Fruit fly (Drosophila melanogaster) whole organism, prepupa: Measurements from ENCODE around the gene CG15247.

ENCODE experiments used
- CG10631 ChIP-seq: fragments of 200-800 bp; sonication (Bioruptor generic); optimal IDR thresholded peaks from 2 replicates; lab custom pipeline; 2016; ENCODE audit warnings: missing biosample characterization, missing genetic modification characterization
- CG10669 ChIP-seq: fragments of 200-800 bp; sonication (Bioruptor generic); optimal IDR thresholded peaks from 3 replicates; lab custom pipeline; 2018; ENCODE audit warnings: missing biosample characterization, mild to moderate bottlenecking, missing genetic modification characterization, moderate library complexity
- CG11294 ChIP-seq: fragments of 200-800 bp; sonication (Bioruptor generic); IDR thresholded peaks from 2 replicates; pipeline ENCODE4 v1.3.6; 2022; ENCODE audit warnings: missing biosample characterization, missing genetic modification characterization
- CG11762 ChIP-seq: fragments of 200-800 bp; sonication (Bioruptor generic); optimal IDR thresholded peaks from 3 replicates; lab custom pipeline; 2016; ENCODE audit warnings: missing biosample characterization, missing genetic modification characterization; ENCODE audit not compliant: insufficient read depth
- CG11902 ChIP-seq: fragments of 200-800 bp; sonication (Bioruptor generic); optimal IDR thresholded peaks from 3 replicates; lab custom pipeline; 2016; ENCODE audit warnings: missing biosample characterization, missing genetic modification characterization
- CG15336 ChIP-seq: fragments of 200-800 bp; sonication (Bioruptor generic); IDR thresholded peaks from 2 replicates; pipeline ENCODE4 v1.3.6; 2022; ENCODE audit warnings: missing biosample characterization, missing genetic modification characterization
- CG1621 ChIP-seq: fragments of 200-800 bp; sonication (Bioruptor generic); optimal IDR thresholded peaks from 3 replicates; lab custom pipeline; 2018; ENCODE audit warnings: missing biosample characterization, mild to moderate bottlenecking, missing genetic modification characterization
- CG16779 ChIP-seq: fragments of 200-800 bp; sonication (Bioruptor generic); optimal IDR thresholded peaks from 3 replicates; lab custom pipeline; 2017; ENCODE audit warnings: missing biosample characterization, mild to moderate bottlenecking, missing genetic modification characterization
- CG3032 ChIP-seq: fragments of 200-800 bp; optimal IDR thresholded peaks from 2 replicates; lab custom pipeline; 2019; ENCODE audit warnings: missing biosample characterization, mild to moderate bottlenecking, missing genetic modification characterization, moderate library complexity
- CG31627 ChIP-seq: fragments of 200-800 bp; sonication (Bioruptor generic); optimal IDR thresholded peaks from 3 replicates; lab custom pipeline; 2016; ENCODE audit warnings: missing biosample characterization, missing genetic modification characterization
- CG34406 ChIP-seq: fragments of 200-800 bp; sonication (Bioruptor generic); optimal IDR thresholded peaks from 3 replicates; lab custom pipeline; 2016; ENCODE audit warnings: missing biosample characterization, missing genetic modification characterization
- CG4318 ChIP-seq: fragments of 200-800 bp; sonication (Bioruptor generic); optimal IDR thresholded peaks from 3 replicates; lab custom pipeline; 2017; ENCODE audit warnings: missing biosample characterization, mild to moderate bottlenecking, missing genetic modification characterization
- CG6276 ChIP-seq: fragments of 200-800 bp; sonication (Bioruptor generic); optimal IDR thresholded peaks from 2 replicates; lab custom pipeline; 2017; ENCODE audit warnings: missing biosample characterization, mild to moderate bottlenecking, missing genetic modification characterization
- CG6792 ChIP-seq: fragments of 200-800 bp; sonication (Bioruptor generic); optimal IDR thresholded peaks from 3 replicates; lab custom pipeline; 2016; ENCODE audit warnings: missing biosample characterization, missing genetic modification characterization
- CG6808 ChIP-seq: fragments of 200-800 bp; sonication (Bioruptor generic); optimal IDR thresholded peaks from 3 replicates; lab custom pipeline; 2017; ENCODE audit warnings: missing biosample characterization, missing genetic modification characterization, mild to moderate bottlenecking, moderate library complexity, missing genetic modification reagents
- CG7368 ChIP-seq: fragments of 200-800 bp; sonication (Bioruptor generic); optimal IDR thresholded peaks from 3 replicates; lab custom pipeline; 2016; ENCODE audit warnings: missing biosample characterization, missing genetic modification characterization
- CG8119 ChIP-seq: fragments of 200-800 bp; sonication (Bioruptor generic); IDR thresholded peaks from 3 replicates; pipeline ENCODE4 v1.3.6; 2022; ENCODE audit warnings: missing biosample characterization, missing genetic modification characterization
- CG8319 ChIP-seq: fragments of 200-800 bp; sonication (Bioruptor generic); optimal IDR thresholded peaks from 3 replicates; lab custom pipeline; 2016; ENCODE audit warnings: missing biosample characterization, missing genetic modification characterization
- CG9139 ChIP-seq: fragments of 200-800 bp; sonication (Bioruptor generic); optimal IDR thresholded peaks from 3 replicates; lab custom pipeline; 2017; ENCODE audit warnings: missing biosample characterization, mild to moderate bottlenecking, missing genetic modification characterization
- Eip75B ChIP-seq: fragments of 200-800 bp; sonication (Bioruptor generic); optimal IDR thresholded peaks from 3 replicates; lab custom pipeline; 2016; ENCODE audit warnings: missing biosample characterization, missing genetic modification characterization
- Eip93F ChIP-seq: fragments of 200-800 bp; sonication (Bioruptor generic); optimal IDR thresholded peaks from 2 replicates; lab custom pipeline; 2016; ENCODE audit warnings: missing biosample characterization, mild to moderate bottlenecking, missing genetic modification characterization
- Ets21C ChIP-seq: fragments of 200-800 bp; sonication (Bioruptor generic); optimal IDR thresholded peaks from 3 replicates; lab custom pipeline; 2016; ENCODE audit warnings: missing biosample characterization, missing genetic modification characterization
- Ets96B ChIP-seq: fragments of 200-800 bp; optimal IDR thresholded peaks from 2 replicates; lab custom pipeline; 2019; ENCODE audit warnings: missing biosample characterization, mild to moderate bottlenecking, missing genetic modification characterization, moderate library complexity
- Gug ChIP-seq: fragments of 200-800 bp; sonication (Bioruptor generic); IDR thresholded peaks from 2 replicates; pipeline ENCODE4 v1.3.6; 2022; ENCODE audit warnings: missing biosample characterization, missing genetic modification characterization
- Hr39 ChIP-seq: fragments of 200-800 bp; sonication (Bioruptor generic); optimal IDR thresholded peaks from 2 replicates; lab custom pipeline; 2016; ENCODE audit warnings: missing biosample characterization, missing genetic modification characterization
- Hr4 ChIP-seq: fragments of 200-800 bp; sonication (Bioruptor generic); optimal IDR thresholded peaks from 3 replicates; lab custom pipeline; 2016; ENCODE audit warnings: missing biosample characterization, missing genetic modification characterization
- OdsH ChIP-seq: fragments of 200-800 bp; sonication (Bioruptor generic); optimal IDR thresholded peaks from 3 replicates; lab custom pipeline; 2016; ENCODE audit warnings: missing biosample characterization, missing genetic modification characterization
- Sox102F ChIP-seq: fragments of 200-800 bp; sonication (Bioruptor generic); optimal IDR thresholded peaks from 2 replicates; lab custom pipeline; 2016; ENCODE audit warnings: missing biosample characterization, mild to moderate bottlenecking, missing genetic modification characterization
- Sox14 ChIP-seq: fragments of 200-800 bp; sonication (Bioruptor generic); optimal IDR thresholded peaks from 3 replicates; lab custom pipeline; 2016; ENCODE audit warnings: missing biosample characterization, missing genetic modification characterization
- achi ChIP-seq: fragments of 200-800 bp; sonication (Bioruptor generic); optimal IDR thresholded peaks from 3 replicates; lab custom pipeline; 2016; ENCODE audit warnings: missing biosample characterization, missing genetic modification characterization
- eg ChIP-seq: fragments of 200-800 bp; sonication (Bioruptor generic); IDR thresholded peaks from 3 replicates; pipeline ENCODE4 v1.3.6; 2022; ENCODE audit warnings: missing biosample characterization, missing genetic modification characterization
- esn ChIP-seq: fragments of 200-800 bp; sonication (Bioruptor generic); optimal IDR thresholded peaks from 2 replicates; lab custom pipeline; 2016; ENCODE audit warnings: missing biosample characterization, mild to moderate bottlenecking, missing genetic modification characterization, moderate library complexity
- fd85E ChIP-seq: fragments of 200-800 bp; sonication (Bioruptor generic); optimal IDR thresholded peaks from 3 replicates; lab custom pipeline; 2016; ENCODE audit warnings: missing biosample characterization, missing genetic modification characterization
- fkh ChIP-seq: fragments of 200-800 bp; sonication (Bioruptor generic); optimal IDR thresholded peaks from 3 replicates; lab custom pipeline; 2017; ENCODE audit warnings: missing biosample characterization, mild to moderate bottlenecking, missing genetic modification characterization, moderate library complexity
- lz ChIP-seq: fragments of 200-800 bp; sonication (Bioruptor generic); optimal IDR thresholded peaks from 3 replicates; lab custom pipeline; 2016; ENCODE audit warnings: missing biosample characterization, missing genetic modification characterization
- net ChIP-seq: fragments of 200-800 bp; sonication (Bioruptor generic); optimal IDR thresholded peaks from 3 replicates; lab custom pipeline; 2016; ENCODE audit warnings: missing biosample characterization, missing genetic modification characterization
- pdm3 ChIP-seq: fragments of 200-800 bp; sonication (Bioruptor generic); optimal IDR thresholded peaks from 3 replicates; lab custom pipeline; 2016; ENCODE audit warnings: missing biosample characterization, missing genetic modification characterization
- salr ChIP-seq, 2 experiments: fragments of 200-800 bp; sonication (Bioruptor generic); optimal IDR thresholded peaks; 3 replicates each; lab custom pipeline; 2016 to 2018; ENCODE audit warnings: missing biosample characterization in 2 of 2, missing genetic modification characterization in 2 of 2, mild to moderate bottlenecking in 1 of 2
- ss ChIP-seq, 2 experiments: fragments of 200-800 bp; sonication (Bioruptor generic); optimal IDR thresholded peaks; 2 replicates in 1 of 2; 3 replicates in 1 of 2; lab custom pipeline; 2017 to 2018; ENCODE audit warnings: mild to moderate bottlenecking in 2 of 2, missing biosample characterization in 2 of 2, missing genetic modification characterization in 2 of 2, moderate library complexity in 1 of 2
- svp ChIP-seq: fragments of 200-800 bp; sonication (Bioruptor generic); peaks from one replicate; lab custom pipeline; 2016; ENCODE audit warnings: missing biosample characterization, missing genetic modification characterization
- vri ChIP-seq: fragments of 200-800 bp; sonication (Bioruptor generic); optimal IDR thresholded peaks from 3 replicates; lab custom pipeline; 2016; ENCODE audit warnings: missing biosample characterization, mild to moderate bottlenecking, missing genetic modification characterization

Gene CG15247

dm6 chrX:9899535-9900179 is 23.2 kb upstream of the CG15247 start, which contains the start of gene CG15249 (continued):
- TF ChIP-seq CG4318 (GFP tag; lab: Kevin White, UChicago): peak; percentile 61
- peak; percentile 56 for TF ChIP-seq CG3032
- TF ChIP-seq CG31627: no peak
- TF ChIP-seq Ets96B (tag; lab: Kevin White, UChicago): peak; percentile 54
- TF ChIP-seq pdm3: no peak
- peak in 1 of 2 experiments; percentile 50 for TF ChIP-seq salr (GFP tag; optimal IDR thresholded peaks at IDR 0.05; lab: Kevin White, UChicago)
- TF ChIP-seq ss (GFP tag; optimal IDR thresholded peaks at IDR 0.05; lab: Kevin White, UChicago): peak; percentile 44 to 48
- peak; percentile 53 for TF ChIP-seq achi (GFP tag; lab: Kevin White, UChicago)
- peak; percentile 65 for TF ChIP-seq CG34406 (GFP tag; lab: Kevin White, UChicago)
- TF ChIP-seq Hr39 (GFP tag; lab: Kevin White, UChicago): no peak
- no peak for TF ChIP-seq CG11762 (GFP tag; lab: Kevin White, UChicago)
- TF ChIP-seq esn (GFP tag; lab: Kevin White, UChicago): no peak
- no peak for TF ChIP-seq Eip75B (GFP tag; lab: Kevin White, UChicago)
- no peak for TF ChIP-seq fd85E
- no peak for TF ChIP-seq CG7368 (GFP tag; lab: Kevin White, UChicago)
- no peak for TF ChIP-seq vri (GFP tag; lab: Kevin White, UChicago)
- peak; percentile 36 for TF ChIP-seq OdsH (GFP tag; lab: Kevin White, UChicago)
- TF ChIP-seq CG11902 (GFP tag; lab: Kevin White, UChicago): no peak
- TF ChIP-seq Hr4: peak; percentile 50
- peak; percentile 26 for TF ChIP-seq CG9139 (GFP tag; lab: Kevin White, UChicago)
- no peak for TF ChIP-seq Ets21C
- peak; percentile 50 for TF ChIP-seq CG6808 (GFP tag; lab: Kevin White, UChicago)
- peak; percentile 19 for TF ChIP-seq net (GFP tag; lab: Kevin White, UChicago)
- no peak for TF ChIP-seq CG8319 (GFP tag; lab: Kevin White, UChicago)
- no peak for TF ChIP-seq Sox102F (GFP tag; lab: Kevin White, UChicago)
- no peak for TF ChIP-seq lz
- no peak; the same call in none of the 2 replicates for TF ChIP-seq CG15336
- peak; percentile 82 for TF ChIP-seq CG6276 (GFP tag; lab: Kevin White, UChicago)
- peak; percentile 48 for TF ChIP-seq CG16779 (tag; lab: Kevin White, UChicago)
- TF ChIP-seq Sox14 (GFP tag; lab: Kevin White, UChicago): no peak
- TF ChIP-seq CG6792: peak; percentile 5
- TF ChIP-seq CG8119 (GFP tag; lab: Robert Waterston, UW): peak; percentile 72
- peak; percentile 11 for TF ChIP-seq svp (GFP tag; lab: Kevin White, UChicago)

DNA sequence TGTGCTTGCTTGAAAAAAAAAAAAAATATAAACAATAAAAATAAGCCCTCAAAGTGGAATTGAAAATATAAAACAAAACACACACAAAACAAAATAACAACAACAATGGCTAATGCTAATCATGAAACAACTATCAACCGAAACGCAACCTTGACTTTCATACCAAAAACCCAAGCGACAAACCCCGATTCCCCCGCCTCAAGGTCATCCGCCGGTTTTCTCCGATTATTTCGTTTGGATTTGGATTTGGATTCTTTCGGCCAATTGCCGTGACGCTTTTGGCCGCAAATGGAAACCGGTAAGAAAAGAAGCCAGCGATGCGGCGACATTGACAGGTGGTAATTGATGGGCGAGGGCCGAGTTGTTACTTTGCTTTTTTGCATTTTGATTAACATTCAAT is 21.1 kb upstream of the CG15247 start:
- TF ChIP-seq eg: no peak
- TF ChIP-seq CG10669 (GFP tag; lab: Kevin White, UChicago): no peak
- TF ChIP-seq Hr4: no peak
- no peak for TF ChIP-seq ss (GFP tag; optimal IDR thresholded peaks at IDR 0.05; lab: Kevin White, UChicago)
- TF ChIP-seq fkh: no peak
- no peak for TF ChIP-seq fd85E
- TF ChIP-seq CG1621: no peak
- no peak for TF ChIP-seq CG11294
- no peak for TF ChIP-seq pdm3
- TF ChIP-seq CG10631 (GFP tag; lab: Kevin White, UChicago): no peak
- TF ChIP-seq Gug (GFP tag; lab: Robert Waterston, UW): no peak
- TF ChIP-seq Eip93F (GFP tag; lab: Kevin White, UChicago): no peak
